Fruit fly (Drosophila melanogaster): ENCODE results near the gene CG17612.

CG17612 gene

DNA sequence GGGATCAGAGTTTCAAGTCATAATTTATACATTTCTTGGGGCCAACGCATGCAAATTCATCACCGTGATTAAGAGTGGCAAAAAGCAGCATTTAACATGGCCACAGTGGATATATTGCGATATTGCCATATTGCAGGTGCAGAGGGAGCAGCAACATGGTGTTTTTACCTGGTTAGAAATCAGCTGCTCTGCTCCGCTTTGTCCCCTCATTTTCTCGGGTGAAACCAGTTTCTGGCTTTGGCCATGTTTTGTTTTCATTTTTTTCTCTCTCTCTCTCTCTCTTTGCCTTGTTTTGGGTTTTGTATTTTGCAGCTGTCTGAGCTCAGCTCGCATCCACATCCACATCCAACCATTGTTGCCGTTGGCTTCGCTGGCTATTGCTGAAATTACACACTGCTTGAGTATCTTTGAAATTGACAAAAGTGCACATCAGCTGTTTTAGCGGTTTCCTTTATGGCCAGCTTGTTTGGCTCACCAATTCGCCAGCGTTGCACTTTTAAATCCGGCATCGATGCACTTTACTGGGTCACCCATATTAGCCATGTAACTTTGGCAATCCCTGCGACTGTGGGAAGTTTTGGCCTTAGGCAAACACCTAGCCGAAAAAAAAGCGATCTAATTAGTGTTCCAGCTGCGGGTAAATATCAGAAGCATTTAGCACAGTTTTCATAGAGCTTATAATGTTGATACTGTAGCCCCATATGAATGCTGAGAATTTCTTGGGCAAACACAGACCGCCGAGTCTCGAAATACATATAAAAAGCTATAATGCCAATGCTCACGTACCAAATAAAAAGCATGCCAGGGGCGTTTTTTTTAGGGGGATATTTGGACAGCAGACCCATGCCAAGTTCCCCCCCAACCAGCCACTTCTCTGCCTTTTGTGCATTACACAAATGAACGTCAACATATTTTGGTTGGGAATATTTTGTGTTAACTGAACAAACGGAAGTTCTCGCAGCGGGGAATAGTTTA, 7.2 kb downstream of the CG17612 start:
- no peak for TF ChIP-seq CrebA (GFP tag; optimal IDR thresholded peaks at IDR 0.05; ENCODE audit: borderline replicate concordance)
- TF ChIP-seq Rel (GFP tag; optimal IDR thresholded peaks at IDR 0.05): no peak
- TF ChIP-seq Rel (tag; optimal IDR thresholded peaks at IDR 0.05): no peak
- no peak for TF ChIP-seq Hnf4 (GFP tag; optimal IDR thresholded peaks at IDR 0.05)
- no peak for TF ChIP-seq dmrt93B (GFP tag; optimal IDR thresholded peaks at IDR 0.05)
- no peak for TF ChIP-seq foxo (GFP tag; optimal IDR thresholded peaks at IDR 0.05)
- no peak for TF ChIP-seq tai (GFP tag; optimal IDR thresholded peaks at IDR 0.05)
- TF ChIP-seq psq (GFP tag; optimal IDR thresholded peaks at IDR 0.05): peak; percentile 18
- no peak for TF ChIP-seq ey (GFP tag; optimal IDR thresholded peaks at IDR 0.05)

DNA sequence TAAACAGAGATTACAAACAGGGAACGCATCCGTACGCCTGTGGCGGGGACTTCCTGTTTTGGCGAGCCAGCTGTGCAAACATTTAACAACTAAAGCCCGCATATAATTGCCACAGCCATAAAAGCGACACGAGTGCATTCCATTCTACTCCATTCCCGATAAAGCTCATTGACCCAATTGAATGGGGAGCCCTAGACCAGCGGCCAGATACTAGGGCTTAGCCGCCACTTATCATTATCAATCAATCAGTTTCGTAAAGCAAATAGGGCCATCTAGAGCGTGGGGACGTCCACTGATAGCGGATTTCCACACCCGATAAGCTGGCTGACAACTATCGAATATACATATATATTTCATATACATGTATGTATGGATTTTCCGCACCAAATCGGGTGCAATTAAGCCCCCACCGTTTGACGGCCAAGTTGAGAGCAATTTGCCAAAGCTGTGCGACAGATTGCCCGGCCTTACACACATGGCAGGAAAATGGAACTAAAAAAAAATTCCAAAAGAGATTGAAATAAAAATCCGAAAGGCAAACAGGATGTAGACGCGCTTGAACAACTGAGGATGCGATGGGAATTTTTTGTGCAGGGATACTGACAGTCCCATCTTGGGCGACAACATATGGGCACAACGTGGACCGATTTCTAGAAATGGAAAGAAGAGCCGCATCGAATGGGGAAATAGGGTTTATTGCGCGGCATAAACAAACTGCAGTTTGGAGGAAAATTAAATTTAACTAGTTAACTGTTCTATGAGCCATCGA, 9.5 kb downstream of the CG17612 start:
- no peak for TF ChIP-seq sage (GFP tag; optimal IDR thresholded peaks at IDR 0.05)
- no peak for TF ChIP-seq woc (GFP tag; optimal IDR thresholded peaks at IDR 0.05)
- no peak for TF ChIP-seq tai (GFP tag; optimal IDR thresholded peaks at IDR 0.05)
- no peak for TF ChIP-seq HLH106 (tag; optimal IDR thresholded peaks at IDR 0.05)

DNA sequence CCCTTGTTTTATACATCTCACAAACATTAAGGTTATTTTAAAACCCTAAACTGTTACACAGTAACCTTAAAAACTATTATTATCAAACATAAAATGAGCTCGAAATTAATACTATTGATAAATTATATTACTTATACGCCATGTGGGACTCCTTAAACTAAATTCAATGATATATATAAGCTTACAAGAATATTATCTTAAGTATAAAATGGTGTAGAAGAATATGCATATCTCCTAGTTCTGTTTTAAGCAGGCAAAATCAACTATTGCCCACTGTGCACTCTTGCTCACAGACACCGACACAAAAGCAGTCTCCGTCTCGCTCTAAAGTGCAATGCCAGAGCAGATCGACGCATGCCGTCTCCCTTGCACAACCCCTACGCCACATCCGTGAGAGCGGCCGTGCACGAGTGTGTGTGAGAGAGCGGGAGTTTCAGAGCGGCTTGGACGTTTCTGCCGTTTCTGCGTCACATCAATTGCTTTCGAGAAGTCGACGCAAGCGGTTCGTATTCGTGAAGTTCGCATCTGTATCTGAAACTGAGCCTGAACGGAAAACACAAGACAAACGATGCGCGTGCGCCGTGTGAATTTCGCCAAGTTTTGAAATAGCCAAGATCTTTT, 10.9 kb downstream of the CG17612 start:
- peak; percentile 67 for TF ChIP-seq rgr (GFP tag; optimal IDR thresholded peaks at IDR 0.05)
- peak; percentile 76 for TF ChIP-seq Sp1 (GFP tag; optimal IDR thresholded peaks at IDR 0.05)
- TF ChIP-seq fru (GFP tag; optimal IDR thresholded peaks at IDR 0.05): peak; percentile 52
- TF ChIP-seq jim (GFP tag; optimal IDR thresholded peaks at IDR 0.05): no peak
- peak; percentile 37 for TF ChIP-seq CG9705 (GFP tag; optimal IDR thresholded peaks at IDR 0.05)
- TF ChIP-seq brk (GFP tag; optimal IDR thresholded peaks at IDR 0.05): no peak
- peak; percentile 41 for TF ChIP-seq Jra (GFP tag; optimal IDR thresholded peaks at IDR 0.05)
- TF ChIP-seq tai (GFP tag; optimal IDR thresholded peaks at IDR 0.05): no peak
- TF ChIP-seq foxo (GFP tag; optimal IDR thresholded peaks at IDR 0.05): peak in 1 of 2 experiments; percentile 72
- TF ChIP-seq psq (GFP tag; optimal IDR thresholded peaks at IDR 0.05): peak; percentile 68
- TF ChIP-seq Myc (optimal IDR thresholded peaks at IDR 0.05): no peak
- peak; percentile 65 for TF ChIP-seq Vsx2 (GFP tag; optimal IDR thresholded peaks at IDR 0.05; ENCODE audit: partially characterized antibody)
- TF ChIP-seq woc (GFP tag; optimal IDR thresholded peaks at IDR 0.05): peak; percentile 74
- peak in 1 of 2 experiments; percentile 24 for TF ChIP-seq dl (GFP tag; optimal IDR thresholded peaks at IDR 0.05; ENCODE audit: insufficient read depth in 1 of 2, partially characterized antibody in 2 of 2)
- TF ChIP-seq dmrt93B (GFP tag; optimal IDR thresholded peaks at IDR 0.05): peak; percentile 27
- no peak for TF ChIP-seq Abd-B (GFP tag; optimal IDR thresholded peaks at IDR 0.05)
- peak; percentile 30 for TF ChIP-seq sage (GFP tag; optimal IDR thresholded peaks at IDR 0.05)
- TF ChIP-seq Dif (GFP tag; optimal IDR thresholded peaks at IDR 0.05; ENCODE audit: partially characterized antibody): peak; percentile 58
- no peak for TF ChIP-seq Mio (GFP tag; optimal IDR thresholded peaks at IDR 0.05)
- TF ChIP-seq OdsH (GFP tag; optimal IDR thresholded peaks at IDR 0.05): peak; percentile 67
- peak; percentile 73 for TF ChIP-seq HLH106 (tag; optimal IDR thresholded peaks at IDR 0.05)
- TF ChIP-seq lola (GFP tag; optimal IDR thresholded peaks at IDR 0.05): no peak
- TF ChIP-seq Hr83 (GFP tag; optimal IDR thresholded peaks at IDR 0.05; ENCODE audit: poor library complexity, severe bottlenecking): peak; percentile 68
- no peak for TF ChIP-seq sv (GFP tag; optimal IDR thresholded peaks at IDR 0.05)
- TF ChIP-seq h (GFP tag; optimal IDR thresholded peaks at IDR 0.05): peak; percentile 66
- TF ChIP-seq CG32264 (GFP tag; optimal IDR thresholded peaks at IDR 0.05): no peak
- peak; percentile 50 for TF ChIP-seq N (GFP tag; optimal IDR thresholded peaks at IDR 0.05)
- TF ChIP-seq br (GFP tag; optimal IDR thresholded peaks at IDR 0.05): peak; percentile 57
- peak; percentile 37 for TF ChIP-seq ey (GFP tag; optimal IDR thresholded peaks at IDR 0.05)
- TF ChIP-seq Rel (GFP tag; optimal IDR thresholded peaks at IDR 0.05): no peak
- TF ChIP-seq Rel (tag; optimal IDR thresholded peaks at IDR 0.05): no peak
- TF ChIP-seq Hnf4 (GFP tag; optimal IDR thresholded peaks at IDR 0.05): peak; percentile 17
- TF ChIP-seq dsf (GFP tag; optimal IDR thresholded peaks at IDR 0.05; ENCODE audit: borderline replicate concordance): no peak

Data from whole organism, wandering third instar larva.